Worm (Caenorhabditis elegans) whole organism, early embryonic: Measurements from ENCODE around the gene scrm-3.

ENCODE experiments used
- ama-1 ChIP-seq: fragments of 150-350 bp; optimal IDR thresholded peaks from 2 replicates; lab custom pipeline; 2014
- ets-7 ChIP-seq: sonication (generic microtip); optimal IDR thresholded peaks from 2 replicates; lab custom pipeline; 2016; ENCODE audit warnings: missing genotype, missing genetic modification characterization, missing compliant biosample characterization
- scrt-1 ChIP-seq: fragments of 200-800 bp; sonication (Bioruptor generic); IDR thresholded peaks from 2 replicates; pipeline ENCODE4 v1.3.6; 2022; ENCODE audit warnings: missing genetic modification characterization, missing compliant biosample characterization

DNA sequence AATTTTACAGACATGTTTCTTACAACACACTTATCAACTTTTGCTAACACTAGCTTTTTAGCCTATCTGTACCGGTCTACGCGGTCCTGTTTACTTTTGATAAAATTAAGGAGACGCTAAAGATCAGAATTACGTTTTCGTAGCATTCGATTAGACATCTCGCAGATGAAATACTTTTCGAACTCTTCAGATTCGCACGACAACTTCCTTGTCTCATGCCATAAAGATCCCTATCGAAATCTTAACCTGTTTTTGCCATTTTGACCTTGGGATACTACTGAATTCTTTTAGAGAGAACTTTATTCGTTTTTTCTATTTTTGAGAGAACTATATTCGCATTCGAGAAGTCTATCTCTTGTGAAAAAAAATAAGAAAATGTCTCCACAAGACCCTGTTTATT is 23.7 kb downstream of the scrm-3 start, which contains the start of gene C17B7.5:
- TF ChIP-seq ama-1 (lab: Kevin White, UChicago) (no peak), ets-7 (tag; lab: Kevin White, UChicago) (no peak), scrt-1 (GFP tag; lab: Robert Waterston, UW) (no peak)
